Worm (Caenorhabditis elegans) whole organism, L2 larva: ENCODE data around the gene ctsa-3.2.

ENCODE experiments used
- blmp-1 ChIP-seq: sonication (generic microtip); optimal IDR thresholded peaks from 2 replicates; lab custom pipeline; 2017; ENCODE audit warnings: missing genetic modification characterization, mild to moderate bottlenecking, missing compliant biosample characterization, antibody characterized with exemption, moderate library complexity; ENCODE audit not compliant: insufficient read depth
- nhr-10 ChIP-seq: sonication (generic microtip); optimal IDR thresholded peaks from 2 replicates; lab custom pipeline; 2017; ENCODE audit warnings: missing biosample characterization, missing genetic modification characterization
- unc-62 ChIP-seq: fragments of 150-350 bp; optimal IDR thresholded peaks from 2 replicates; lab custom pipeline; 2014; ENCODE audit warnings: missing biosample characterization, missing genetic modification reagents, missing genetic modification characterization

DNA sequence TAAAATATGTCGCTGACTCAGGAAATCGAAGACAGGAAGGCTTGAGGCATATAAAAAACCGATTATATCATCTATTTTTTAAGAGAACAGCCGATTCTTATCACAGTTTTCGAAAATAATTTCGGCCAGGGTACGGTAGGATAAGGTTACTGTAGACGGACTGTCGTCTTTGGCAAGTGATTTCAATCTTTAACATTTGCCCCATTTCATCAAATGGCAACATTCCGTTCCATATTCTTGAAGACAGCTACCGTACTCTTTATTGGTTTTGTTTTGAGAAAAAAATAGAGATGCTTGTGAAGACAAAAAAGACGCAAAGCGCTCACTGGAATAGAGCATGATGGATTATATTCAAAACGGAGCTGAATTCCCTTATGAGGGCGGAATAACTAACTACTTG is 23.8 kb downstream of the ctsa-3.2 start:
- no peak for TF ChIP-seq blmp-1 (tag; lab: Kevin White, UChicago)
- no peak for TF ChIP-seq nhr-10 (tag; lab: Kevin White, UChicago)
- no peak for TF ChIP-seq unc-62 (GFP tag; lab: Kevin White, UChicago)
